Worm (Caenorhabditis elegans): ENCODE measurements around the gene T10H4.4.
A peak's percentile ranks its signal among the peaks of the same experiment; 100 is the strongest.

T10H4.4 gene

DNA sequence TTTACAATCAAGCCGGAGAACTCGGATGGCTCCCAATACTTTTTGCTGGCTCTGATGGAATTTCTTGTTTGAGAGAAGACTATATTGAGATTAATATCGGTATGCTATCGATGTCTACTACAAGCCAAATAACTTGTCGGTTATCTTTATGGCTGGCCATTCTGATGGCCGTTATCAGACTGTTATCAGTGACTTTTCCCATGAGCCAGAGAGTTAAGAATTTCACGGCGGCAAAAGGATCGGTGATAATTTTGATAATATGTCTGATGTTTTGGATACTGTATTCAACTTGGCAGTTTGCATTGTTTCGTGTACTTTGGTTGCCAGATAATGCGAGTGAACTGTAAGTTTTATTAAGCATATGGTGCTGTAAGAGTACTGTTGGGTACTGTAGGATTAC, 46.0 kb downstream of the T10H4.4 start:
- no peak for TF ChIP-seq ceh-20 (GFP tag; IDR thresholded peaks at IDR 0.05)
- TF ChIP-seq pqm-1 (tag; optimal IDR thresholded peaks at IDR 0.05): peak; percentile 41

DNA sequence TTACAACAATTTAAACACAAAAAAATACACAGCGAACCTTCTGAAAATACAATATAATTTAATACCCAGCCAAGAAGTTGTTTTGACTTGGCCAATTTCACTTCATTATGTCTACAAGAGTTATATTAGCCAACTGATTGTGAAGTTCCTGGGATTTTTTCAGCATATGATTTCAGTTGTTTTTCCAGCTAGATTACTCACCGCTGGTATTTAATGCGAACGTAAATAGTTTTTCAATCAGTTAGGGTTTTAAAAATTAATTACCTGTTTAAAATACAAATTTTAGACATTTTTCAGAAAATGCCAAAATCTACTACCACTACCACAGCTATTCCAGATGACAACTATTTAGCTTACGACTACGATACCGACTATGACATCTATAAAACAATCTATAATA, 46.5 kb downstream of the T10H4.4 start, which contains the start of gene srw-14:
TSS of gene srw-14 (plus strand) at position 301 of the 400 bp plus-strand sequence.
- TF ChIP-seq Y105C5A.15 (GFP tag; IDR thresholded peaks at IDR 0.05) (no peak), snpc-1.2 (GFP tag; IDR thresholded peaks at IDR 0.05) (no peak), mxl-2 (GFP tag; conservative IDR thresholded peaks at IDR 0.05) (no peak), nhr-11 (tag; optimal IDR thresholded peaks at IDR 0.05) (no peak), fkh-10 (GFP tag; optimal IDR thresholded peaks at IDR 0.05) (no peak), lin-1 (GFP tag; IDR thresholded peaks at IDR 0.05) (no peak), skn-1 (tag; optimal IDR thresholded peaks at IDR 0.05) (no peak), nhr-48 (tag; optimal IDR thresholded peaks at IDR 0.05) (no peak), daf-12 (tag; optimal IDR thresholded peaks at IDR 0.05) (no peak), fos-1 (tag; optimal IDR thresholded peaks at IDR 0.05) (no peak), daf-8 (GFP tag; IDR thresholded peaks at IDR 0.05) (no peak), lin-38 (GFP tag; IDR thresholded peaks at IDR 0.05) (no peak)

DNA sequence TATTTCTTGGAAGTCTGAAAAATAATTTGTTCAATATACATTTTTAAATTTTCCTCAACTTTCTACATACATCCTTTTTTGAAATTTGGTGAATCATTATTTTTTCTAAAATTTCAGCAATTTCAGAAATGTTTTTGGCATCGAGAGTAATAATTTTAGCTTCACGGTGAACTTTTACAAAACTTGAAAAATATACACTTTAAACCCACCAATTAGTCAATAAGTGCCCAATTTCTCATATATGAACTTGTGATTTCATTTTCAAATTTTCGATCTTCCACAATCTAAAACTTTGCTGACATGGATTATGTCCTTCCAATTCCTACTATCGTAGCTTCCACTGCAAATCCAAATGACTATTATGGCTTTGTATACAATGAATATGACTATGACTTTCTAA, 48.5 kb downstream of the T10H4.4 start, which contains the start of gene srw-24:
TSS of gene srw-24 (plus strand) at position 301 of the 400 bp plus-strand sequence.
- TF ChIP-seq tra-1 (GFP tag; IDR thresholded peaks at IDR 0.05) (no peak), pqm-1 (tag; optimal IDR thresholded peaks at IDR 0.05) (no peak), ctbp-1 (GFP tag; IDR thresholded peaks at IDR 0.05) (no peak), lin-38 (GFP tag; IDR thresholded peaks at IDR 0.05) (no peak), nhr-11 (tag; optimal IDR thresholded peaks at IDR 0.05) (no peak), hlh-11 (tag; optimal IDR thresholded peaks at IDR 0.05) (no peak), ceh-32 (tag; optimal IDR thresholded peaks at IDR 0.05; ENCODE audit: poor library complexity) (no peak), unc-62 (GFP tag; optimal IDR thresholded peaks at IDR 0.05 in 1 of 2) (no peak), unc-62 (tag; optimal IDR thresholded peaks at IDR 0.05) (no peak), nhr-28 (tag; optimal IDR thresholded peaks at IDR 0.05) (no peak), F44E2.7 (GFP tag; IDR thresholded peaks at IDR 0.05) (no peak), ama-1 (optimal IDR thresholded peaks at IDR 0.05) (no peak)

DNA sequence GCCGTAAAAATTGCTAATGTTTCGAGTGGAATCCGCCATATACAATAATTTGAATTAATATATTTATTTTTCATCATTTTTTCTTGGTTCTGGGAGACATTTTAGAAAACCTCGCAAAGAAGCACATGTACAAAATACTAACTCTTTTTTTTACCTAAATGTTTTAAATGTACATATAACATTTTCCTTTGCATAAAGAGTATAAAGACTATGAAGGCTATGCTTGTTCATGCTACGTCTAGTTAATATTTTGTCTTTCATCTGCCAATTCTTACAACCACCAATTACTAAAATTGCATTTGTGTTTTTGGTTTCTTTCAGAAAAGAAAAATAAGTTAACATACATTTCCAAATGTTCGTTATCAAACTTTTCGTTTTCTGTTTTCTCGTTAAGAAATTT, 50.8 kb downstream of the T10H4.4 start, which contains the start of gene irld-25:
TSS of gene irld-25 (plus strand) at position 301 of the 400 bp plus-strand sequence.
- no peak for TF ChIP-seq ceh-62 (tag; optimal IDR thresholded peaks at IDR 0.05)
- no peak for TF ChIP-seq egl-27 (tag; optimal IDR thresholded peaks at IDR 0.05)
- no peak for TF ChIP-seq R02D3.7 (tag; optimal IDR thresholded peaks at IDR 0.05)
- no peak for TF ChIP-seq tra-1 (GFP tag; IDR thresholded peaks at IDR 0.05)
- TF ChIP-seq lin-15B (tag; optimal IDR thresholded peaks at IDR 0.05): no peak
- no peak for TF ChIP-seq hlh-30 (tag; optimal IDR thresholded peaks at IDR 0.05; ENCODE audit: insufficient read depth)
- no peak for TF ChIP-seq snpc-4 (tag; optimal IDR thresholded peaks at IDR 0.05)
- no peak for TF ChIP-seq pha-4 (GFP tag; IDR thresholded peaks at IDR 0.05)
- no peak for TF ChIP-seq pha-4 (tag; optimal IDR thresholded peaks at IDR 0.05)
- TF ChIP-seq daf-12 (tag; optimal IDR thresholded peaks at IDR 0.05): no peak
- no peak for TF ChIP-seq nhr-102 (tag; optimal IDR thresholded peaks at IDR 0.05)
- no peak for TF ChIP-seq hmg-1.1 (GFP tag; IDR thresholded peaks at IDR 0.05)
- no peak for TF ChIP-seq rbr-2 (tag; optimal IDR thresholded peaks at IDR 0.05)
- TF ChIP-seq zfp-2 (tag; optimal IDR thresholded peaks at IDR 0.05): no peak
- no peak for TF ChIP-seq lin-39 (tag; optimal IDR thresholded peaks at IDR 0.05)
- TF ChIP-seq nhr-48 (tag; optimal IDR thresholded peaks at IDR 0.05): no peak
- no peak for TF ChIP-seq Y48G9A.11 (GFP tag; IDR thresholded peaks at IDR 0.05)
- no peak for TF ChIP-seq unc-39 (tag; optimal IDR thresholded peaks at IDR 0.05)
- TF ChIP-seq mep-1 (tag; optimal IDR thresholded peaks at IDR 0.05): no peak
- TF ChIP-seq dmd-9 (GFP tag; IDR thresholded peaks at IDR 0.05): no peak
- TF ChIP-seq ceh-32 (tag; optimal IDR thresholded peaks at IDR 0.05; ENCODE audit: poor library complexity): no peak
